Worm (Caenorhabditis elegans) whole organism, L3 larva: ENCODE data around the gene hic-1.

Experiments
- aly-2 ChIP-seq: fragments of 150-350 bp; optimal IDR thresholded peaks from 2 replicates; lab custom pipeline; 2014; ENCODE audit warnings: missing biosample characterization, missing genetic modification characterization
- ama-1 ChIP-seq: fragments of 150-350 bp; optimal IDR thresholded peaks from 2 replicates; lab custom pipeline; 2018
- ceh-82 ChIP-seq: fragments of 150-350 bp; optimal IDR thresholded peaks from 2 replicates; lab custom pipeline; 2014; ENCODE audit warnings: missing biosample characterization, missing genetic modification characterization
- egl-27 ChIP-seq: sonication (generic microtip); optimal IDR thresholded peaks from 4 replicates; lab custom pipeline; 2017; ENCODE audit warnings: missing biosample characterization, missing genetic modification reagents, missing genetic modification characterization
- nhr-11 ChIP-seq: fragments of 150-350 bp; optimal IDR thresholded peaks from 2 replicates; lab custom pipeline; 2014; ENCODE audit warnings: missing biosample characterization, missing genetic modification characterization
- nhr-23 ChIP-seq: fragments of 150-350 bp; optimal IDR thresholded peaks from 2 replicates; lab custom pipeline; 2014; ENCODE audit warnings: missing biosample characterization, missing genetic modification reagents, missing genetic modification characterization
- nhr-237 ChIP-seq: fragments of 150-350 bp; optimal IDR thresholded peaks from 2 replicates; lab custom pipeline; 2014; ENCODE audit warnings: missing biosample characterization, missing genetic modification characterization
- nhr-76 ChIP-seq: fragments of 150-350 bp; sonication (generic microtip); optimal IDR thresholded peaks from 5 replicates; lab custom pipeline; 2014; ENCODE audit warnings: missing biosample characterization, missing genetic modification characterization
- snpc-4 ChIP-seq: fragments of 150-350 bp; optimal IDR thresholded peaks from 2 replicates; lab custom pipeline; 2014; ENCODE audit warnings: missing biosample characterization, missing genetic modification characterization
- tbx-2 ChIP-seq: sonication (generic microtip); optimal IDR thresholded peaks from 2 replicates; lab custom pipeline; 2016; ENCODE audit warnings: mild to moderate bottlenecking, missing genetic modification characterization, missing compliant biosample characterization
- zag-1 ChIP-seq: fragments of 150-350 bp; optimal IDR thresholded peaks from 2 replicates; lab custom pipeline; 2014; ENCODE audit warnings: missing biosample characterization, missing genetic modification characterization
- ztf-4 ChIP-seq: fragments of 150-350 bp; optimal IDR thresholded peaks from 2 replicates; lab custom pipeline; 2014; ENCODE audit warnings: missing biosample characterization, missing genetic modification characterization

DNA sequence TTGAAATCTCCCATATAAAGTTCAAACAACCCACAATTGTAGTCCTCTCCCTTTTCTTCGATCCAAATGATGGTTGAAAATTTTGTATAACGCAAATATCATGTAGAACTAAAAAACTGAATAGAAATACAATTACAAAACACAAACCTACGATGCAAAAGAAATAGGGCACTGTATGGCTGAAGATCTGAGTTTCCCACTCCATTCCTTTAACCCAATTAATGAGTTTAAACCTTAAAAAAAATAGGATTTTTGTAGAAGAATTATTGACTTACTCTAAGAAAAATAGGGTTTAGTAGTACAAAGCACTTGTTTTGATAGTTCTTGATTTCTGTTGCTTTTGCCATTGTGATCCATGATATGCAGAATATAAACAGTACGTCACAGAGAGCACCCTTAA, 15.2 kb downstream of the hic-1 start:
- TF ChIP-seq snpc-4: no peak
- TF ChIP-seq egl-27 (tag; lab: Kevin White, UChicago): no peak
- TF ChIP-seq aly-2 (tag; lab: Kevin White, UChicago): no peak
- no peak for TF ChIP-seq ztf-4 (tag; lab: Kevin White, UChicago)
- TF ChIP-seq nhr-23 (tag; lab: Kevin White, UChicago): no peak
- TF ChIP-seq nhr-237 (tag; lab: Kevin White, UChicago): no peak
- no peak for TF ChIP-seq ama-1 (lab: Kevin White, UChicago)
- no peak for TF ChIP-seq zag-1 (tag; lab: Kevin White, UChicago)
- TF ChIP-seq nhr-11 (tag; lab: Kevin White, UChicago): no peak
- no peak for TF ChIP-seq ceh-82
- TF ChIP-seq tbx-2 (tag; lab: Kevin White, UChicago): no peak
- no peak for TF ChIP-seq nhr-76
